Worm (Caenorhabditis elegans) whole organism, L3 larva: ENCODE measurements around the gene ZK856.4.

Source experiments
- fos-1 ChIP-seq: fragments of 150-350 bp; optimal IDR thresholded peaks from 2 replicates; lab custom pipeline; 2014; ENCODE audit warnings: missing biosample characterization, missing genetic modification characterization
- nhr-12 ChIP-seq: fragments of 150-350 bp; optimal IDR thresholded peaks from 2 replicates; lab custom pipeline; 2014; ENCODE audit warnings: missing biosample characterization, missing genetic modification characterization
- nhr-25 ChIP-seq: sonication (generic microtip); optimal IDR thresholded peaks from 2 replicates; lab custom pipeline; 2017; ENCODE audit warnings: missing biosample characterization, missing genetic modification characterization
- nhr-28 ChIP-seq: fragments of 150-350 bp; optimal IDR thresholded peaks from 2 replicates; lab custom pipeline; 2014; ENCODE audit warnings: missing biosample characterization, missing genetic modification characterization
- nhr-77 ChIP-seq: fragments of 150-350 bp; optimal IDR thresholded peaks from 2 replicates; lab custom pipeline; 2014; ENCODE audit warnings: missing biosample characterization, missing genetic modification characterization
- pqm-1 ChIP-seq: fragments of 150-350 bp; optimal IDR thresholded peaks from 2 replicates; lab custom pipeline; 2017; ENCODE audit warnings: missing biosample characterization, missing genetic modification characterization, inconsistent platforms
- sea-2 ChIP-seq: fragments of 150-350 bp; sonication (generic microtip); optimal IDR thresholded peaks from 4 replicates; lab custom pipeline; 2014; ENCODE audit warnings: missing biosample characterization, missing genetic modification reagents, missing genetic modification characterization
- tbx-2 ChIP-seq: sonication (generic microtip); optimal IDR thresholded peaks from 2 replicates; lab custom pipeline; 2016; ENCODE audit warnings: mild to moderate bottlenecking, missing genetic modification characterization, missing compliant biosample characterization
- zag-1 ChIP-seq: fragments of 150-350 bp; optimal IDR thresholded peaks from 2 replicates; lab custom pipeline; 2014; ENCODE audit warnings: missing biosample characterization, missing genetic modification characterization

- no peak for TF ChIP-seq nhr-25
- TF ChIP-seq tbx-2 (tag; lab: Kevin White, UChicago): no peak
- no peak for TF ChIP-seq nhr-77 (tag; lab: Kevin White, UChicago)
- TF ChIP-seq zag-1 (tag; lab: Kevin White, UChicago): no peak
- TF ChIP-seq sea-2 (GFP tag; lab: Kevin White, UChicago): no peak
- no peak for TF ChIP-seq fos-1 (tag; lab: Kevin White, UChicago)
- TF ChIP-seq nhr-28 (tag; lab: Kevin White, UChicago): no peak
- no peak for TF ChIP-seq pqm-1
- no peak for TF ChIP-seq nhr-12 (tag; lab: Kevin White, UChicago)
Observed at ce11 chrV:10230932-10231331, 47.8 kb downstream of the ZK856.4 start, which contains the start of gene fipr-6.
